Worm (Caenorhabditis elegans): ENCODE results near the gene C28H8.2.

Gene C28H8.2

DNA sequence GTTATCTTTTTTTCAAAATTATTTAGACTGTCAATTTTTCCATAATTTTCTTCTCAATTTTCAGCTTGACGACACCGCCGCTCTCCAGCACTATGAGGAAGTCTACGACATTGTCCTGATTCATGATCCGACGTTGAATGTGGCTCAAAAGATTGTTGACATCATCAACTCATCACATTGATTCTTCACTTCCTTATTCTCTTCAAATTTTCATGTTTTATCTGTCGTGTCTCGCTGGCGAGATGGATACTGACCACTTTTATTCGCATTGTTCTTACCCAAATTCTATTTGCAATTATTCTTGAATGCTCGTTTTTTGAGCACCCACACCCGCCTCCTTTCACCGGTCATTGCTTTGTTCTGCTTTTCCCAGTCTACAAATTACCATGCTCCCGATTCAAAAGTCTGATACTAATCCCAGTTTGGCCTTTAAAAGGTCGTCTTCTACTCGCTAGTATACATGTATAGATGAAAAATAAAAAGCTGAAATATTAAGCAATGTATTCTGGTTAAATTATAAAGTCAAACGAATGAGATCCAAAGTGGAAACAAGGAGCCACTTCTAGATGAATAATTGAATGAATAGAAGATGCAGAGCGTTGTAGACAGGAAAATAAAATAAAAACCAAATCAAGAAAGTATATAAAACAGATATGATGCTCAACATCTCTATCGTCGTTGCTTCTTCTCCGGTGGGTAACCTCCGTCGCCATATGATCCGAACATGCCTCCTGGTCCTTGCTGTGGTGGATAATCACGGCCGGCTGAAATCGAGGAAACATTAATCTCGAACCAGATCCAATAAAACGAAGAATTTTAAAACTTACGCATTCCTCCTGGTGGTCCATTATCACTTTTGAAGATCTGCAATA is 33.2 kb downstream of the C28H8.2 start (continued):
- TF ChIP-seq ceh-44 (GFP tag; IDR thresholded peaks at IDR 0.05) (no peak), ceh-82 (tag; optimal IDR thresholded peaks at IDR 0.05) (no peak), jun-1 (tag; optimal IDR thresholded peaks at IDR 0.05) (no peak), duxl-1 (tag; optimal IDR thresholded peaks at IDR 0.05; ENCODE audit: poor library complexity) (no peak), nhr-28 (tag; optimal IDR thresholded peaks at IDR 0.05) (no peak), Y75B8A.6 (GFP tag; IDR thresholded peaks at IDR 0.05) (no peak), egl-27 (tag; optimal IDR thresholded peaks at IDR 0.05) (no peak), unc-130 (GFP tag; optimal IDR thresholded peaks at IDR 0.05) (no peak), lin-38 (GFP tag; IDR thresholded peaks at IDR 0.05) (peak; percentile 47), nhr-42 (GFP tag; IDR thresholded peaks at IDR 0.05) (no peak), fos-1 (tag; optimal IDR thresholded peaks at IDR 0.05) (no peak), pha-4 (GFP tag; IDR thresholded peaks at IDR 0.05) (peak; percentile 48), pha-4 (tag; optimal IDR thresholded peaks at IDR 0.05) (no peak), D1046.2 (GFP tag; IDR thresholded peaks at IDR 0.05) (no peak), lin-13 (GFP tag; optimal IDR thresholded peaks at IDR 0.05) (no peak), lin-1 (GFP tag; IDR thresholded peaks at IDR 0.05) (0 out of 2 replicates have a peak, but pooled peaks have one; percentile 18), T20F7.1 (GFP tag; optimal IDR thresholded peaks at IDR 0.05) (peak; percentile 12), set-16 (GFP tag; IDR thresholded peaks at IDR 0.05) (no peak), zip-2 (tag; optimal IDR thresholded peaks at IDR 0.05) (no peak), Y48G9A.11 (GFP tag; IDR thresholded peaks at IDR 0.05) (no peak), spr-3 (GFP tag; optimal IDR thresholded peaks at IDR 0.05) (no peak), arid-1 (GFP tag; conservative IDR thresholded peaks at IDR 0.05) (peak; percentile 47; the same call in 1 of the 2 replicates), madf-5 (GFP tag; IDR thresholded peaks at IDR 0.05) (no peak), pqm-1 (tag; optimal IDR thresholded peaks at IDR 0.05) (no peak), mep-1 (tag; optimal IDR thresholded peaks at IDR 0.05) (peak; percentile 43), aly-2 (tag; optimal IDR thresholded peaks at IDR 0.05) (no peak), nhr-11 (tag; optimal IDR thresholded peaks at IDR 0.05) (no peak), lim-7 (GFP tag; IDR thresholded peaks at IDR 0.05) (no peak), daf-8 (GFP tag; IDR thresholded peaks at IDR 0.05) (no peak), spr-1 (tag; optimal IDR thresholded peaks at IDR 0.05) (peak; percentile 20), dmd-9 (GFP tag; IDR thresholded peaks at IDR 0.05) (no peak), F49E8.2 (tag; optimal IDR thresholded peaks at IDR 0.05; ENCODE audit: borderline replicate concordance) (no peak), daf-16 (GFP tag; optimal IDR thresholded peaks at IDR 0.05) (no peak), daf-16 (tag; optimal IDR thresholded peaks at IDR 0.05) (peak; percentile 28), T26A8.4 (GFP tag; IDR thresholded peaks at IDR 0.05) (peak; percentile 72; the same call in 1 of the 2 replicates), ctbp-1 (GFP tag; IDR thresholded peaks at IDR 0.05) (no peak), nhr-102 (tag; optimal IDR thresholded peaks at IDR 0.05) (peak; percentile 75), F10B5.3 (tag; optimal IDR thresholded peaks at IDR 0.05) (peak; percentile 12), lin-39 (tag; optimal IDR thresholded peaks at IDR 0.05) (no peak), ceh-32 (tag; optimal IDR thresholded peaks at IDR 0.05; ENCODE audit: poor library complexity) (no peak), nhr-76 (tag; optimal IDR thresholded peaks at IDR 0.05) (no peak), ztf-7 (tag; optimal IDR thresholded peaks at IDR 0.05) (no peak), nhr-10 (tag; optimal IDR thresholded peaks at IDR 0.05) (peak; percentile 44), hmg-1.1 (GFP tag; IDR thresholded peaks at IDR 0.05) (peak; percentile 22; the same call in 1 of the 2 replicates), hlh-30 (tag; optimal IDR thresholded peaks at IDR 0.05; ENCODE audit: insufficient read depth) (peak; percentile 27), dve-1 (tag; optimal IDR thresholded peaks at IDR 0.05; ENCODE audit: insufficient read depth) (peak; percentile 23), sdz-12 (GFP tag; optimal IDR thresholded peaks at IDR 0.05) (no peak), lsy-2 (tag; optimal IDR thresholded peaks at IDR 0.05) (peak; percentile 9 to 45), mxl-3 (GFP tag; optimal IDR thresholded peaks at IDR 0.05) (no peak), mdt-29 (GFP tag; IDR thresholded peaks at IDR 0.05) (no peak)
